Fruit fly (Drosophila melanogaster) S2 (cell line): ENCODE measurements around the gene CG15865.

ENCODE experiments used
- CG8478 ChIP-seq: fragments of >200 bp; optimal IDR thresholded peaks from 2 replicates; lab custom pipeline; 2018
- CTCF ChIP-seq, 2 experiments: fragments of >200 bp; optimal IDR thresholded peaks; 2 replicates each; lab custom pipeline; 2018

DNA sequence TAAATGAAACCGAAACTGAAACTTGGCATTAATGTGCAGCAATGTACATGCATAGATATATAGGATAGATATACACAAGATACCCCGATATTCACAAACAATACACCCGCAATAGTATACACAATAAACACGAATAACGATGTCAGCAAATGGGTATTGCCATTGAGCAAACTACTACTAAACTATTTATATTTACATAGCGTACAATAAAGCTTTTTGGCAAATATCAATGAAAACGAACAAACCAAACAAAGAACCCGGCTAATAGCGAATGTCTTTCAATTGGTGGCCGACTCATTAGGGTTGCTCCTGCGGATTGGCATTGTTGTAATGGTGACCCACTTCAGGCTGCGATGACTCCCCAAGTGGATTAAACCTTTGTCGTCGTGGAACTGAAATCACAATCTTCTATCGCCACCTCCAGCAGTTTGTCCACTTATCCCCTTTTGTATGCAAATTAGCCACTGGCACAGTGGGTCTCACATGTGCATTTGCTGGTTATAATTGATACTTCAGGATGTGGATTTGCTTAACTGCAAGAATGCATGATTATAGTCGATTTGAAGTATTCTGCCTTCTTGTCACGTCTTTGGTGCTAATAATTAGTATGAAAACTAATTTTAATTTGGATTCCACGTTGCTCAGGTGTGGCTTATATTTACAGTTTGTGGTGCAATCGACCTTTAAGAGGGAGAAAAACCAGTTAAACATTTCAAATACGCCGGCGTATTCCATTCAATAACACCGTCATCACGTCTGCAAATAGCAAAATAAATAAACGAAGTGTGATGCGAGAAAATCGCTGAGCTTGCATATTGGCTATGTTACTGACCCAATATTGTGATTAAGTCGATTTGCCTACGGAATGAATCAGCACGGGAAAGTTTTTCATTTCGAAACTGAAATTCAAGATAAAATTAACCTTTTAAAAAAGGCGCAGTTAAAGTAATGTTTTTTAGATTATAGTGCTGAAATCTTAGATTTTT is 13.9 kb downstream of the CG15865 start:
- TF ChIP-seq CTCF (optimal IDR thresholded peaks at IDR 0.05; lab: Kevin White, UChicago), result no peak
- no peak for TF ChIP-seq CG8478 (lab: Kevin White, UChicago)
